Fruit fly (Drosophila melanogaster) whole organism, embryonic: ENCODE results near the gene Coa8.

Experiments used
- Blimp-1 ChIP-seq: fragments of 200-800 bp; sonication (Bioruptor generic); optimal IDR thresholded peaks from 3 replicates; lab custom pipeline; 2018; ENCODE audit warnings: missing biosample characterization, missing genetic modification characterization, mild to moderate bottlenecking, moderate library complexity, missing genetic modification reagents
- BtbVII ChIP-seq: fragments of 200-800 bp; sonication (Bioruptor generic); optimal IDR thresholded peaks from 3 replicates; lab custom pipeline; 2017; ENCODE audit warnings: missing biosample characterization, mild to moderate bottlenecking, missing genetic modification characterization
- CG1024 ChIP-seq: fragments of 200-800 bp; sonication (Bioruptor generic); IDR thresholded peaks from 2 replicates; pipeline ENCODE4 v1.3.6; 2022; ENCODE audit warnings: missing biosample characterization, missing genetic modification characterization
- CG10959 ChIP-seq: fragments of 200-800 bp; sonication (Bioruptor generic); IDR thresholded peaks from 2 replicates; pipeline ENCODE4 v1.3.6; 2022; ENCODE audit warnings: missing biosample characterization, missing genetic modification characterization
- CG10979 ChIP-seq: fragments of 200-800 bp; sonication (Bioruptor generic); optimal IDR thresholded peaks from 2 replicates; lab custom pipeline; 2018; ENCODE audit warnings: missing biosample characterization, mild to moderate bottlenecking, missing genetic modification characterization, moderate library complexity
- CG11247 ChIP-seq: fragments of 200-800 bp; sonication (Bioruptor generic); IDR thresholded peaks from 2 replicates; pipeline ENCODE4 v1.3.6; 2022; ENCODE audit warnings: missing biosample characterization, missing genetic modification characterization
- CG11723 ChIP-seq: fragments of 200-800 bp; sonication (Bioruptor generic); optimal IDR thresholded peaks from 2 replicates; lab custom pipeline; 2017; ENCODE audit warnings: missing biosample characterization, mild to moderate bottlenecking, missing genetic modification characterization
- CG12071 ChIP-seq: fragments of 200-800 bp; sonication (Bioruptor generic); optimal IDR thresholded peaks from 3 replicates; lab custom pipeline; 2018; ENCODE audit warnings: missing biosample characterization, mild to moderate bottlenecking, missing genetic modification characterization
- CG1233 ChIP-seq: fragments of 200-800 bp; sonication (Bioruptor generic); optimal IDR thresholded peaks from 4 replicates; lab custom pipeline; 2018; ENCODE audit warnings: missing biosample characterization, mild to moderate bottlenecking, missing genetic modification characterization
- CG12744 ChIP-seq: fragments of 200-800 bp; sonication (Bioruptor generic); optimal IDR thresholded peaks from 2 replicates; lab custom pipeline; 2016; ENCODE audit warnings: missing biosample characterization, missing genetic modification characterization
- CG13624 ChIP-seq: fragments of 200-800 bp; sonication (Bioruptor generic); optimal IDR thresholded peaks from 2 replicates; lab custom pipeline; 2016; ENCODE audit warnings: missing biosample characterization, missing genetic modification characterization
- CG13775 ChIP-seq: fragments of 200-800 bp; sonication (Bioruptor generic); optimal IDR thresholded peaks from 3 replicates; lab custom pipeline; 2017; ENCODE audit warnings: missing biosample characterization, mild to moderate bottlenecking, missing genetic modification characterization
- CG13894 ChIP-seq: fragments of 200-800 bp; sonication (Bioruptor generic); optimal IDR thresholded peaks from 3 replicates; lab custom pipeline; 2018; ENCODE audit warnings: missing biosample characterization, mild to moderate bottlenecking, missing genetic modification characterization, moderate library complexity
- CG14667 ChIP-seq: fragments of 200-800 bp; sonication (Bioruptor generic); IDR thresholded peaks from 2 replicates; pipeline ENCODE4 v1.3.6; 2022; ENCODE audit warnings: missing biosample characterization, missing genetic modification characterization
- CG15696 ChIP-seq: fragments of 200-800 bp; sonication (Bioruptor generic); optimal IDR thresholded peaks from 2 replicates; lab custom pipeline; 2019; ENCODE audit warnings: missing biosample characterization, mild to moderate bottlenecking, missing genetic modification characterization, moderate library complexity
- CG1602 ChIP-seq: fragments of 200-800 bp; sonication (Bioruptor generic); optimal IDR thresholded peaks from 3 replicates; lab custom pipeline; 2016; ENCODE audit warnings: missing biosample characterization, missing genetic modification characterization
- CG17802 ChIP-seq: fragments of 200-800 bp; sonication (Bioruptor generic); optimal IDR thresholded peaks from 2 replicates; lab custom pipeline; 2018; ENCODE audit warnings: missing biosample characterization, mild to moderate bottlenecking, missing genetic modification characterization, moderate library complexity
- CG2202 ChIP-seq: fragments of 200-800 bp; sonication (Bioruptor generic); optimal IDR thresholded peaks from 2 replicates; lab custom pipeline; 2018; ENCODE audit warnings: missing biosample characterization, mild to moderate bottlenecking, missing genetic modification characterization
- CG2889 ChIP-seq: fragments of 200-800 bp; sonication (Bioruptor generic); IDR thresholded peaks from 3 replicates; pipeline ENCODE4 v1.3.6; 2022; ENCODE audit warnings: missing biosample characterization, missing genetic modification characterization
- CG34224 ChIP-seq: fragments of 200-800 bp; sonication (Bioruptor generic); IDR thresholded peaks from 3 replicates; pipeline ENCODE4 v1.3.6; 2022; ENCODE audit warnings: missing biosample characterization, missing genetic modification characterization; ENCODE audit not compliant: partially characterized antibody
- CG4282 ChIP-seq: fragments of 200-800 bp; sonication (Bioruptor generic); optimal IDR thresholded peaks from 2 replicates; lab custom pipeline; 2016; ENCODE audit warnings: missing biosample characterization, missing genetic modification characterization
- CG5953 ChIP-seq: fragments of 200-800 bp; sonication (Bioruptor generic); IDR thresholded peaks from 2 replicates; pipeline ENCODE4 v1.3.6; 2022; ENCODE audit warnings: missing biosample characterization, missing genetic modification characterization
- CG6272 ChIP-seq: fragments of 200-800 bp; sonication (Bioruptor generic); IDR thresholded peaks from 2 replicates; pipeline ENCODE4 v1.3.6; 2022; ENCODE audit warnings: missing biosample characterization, missing genetic modification characterization
- CG7556 ChIP-seq: fragments of 200-800 bp; sonication (Bioruptor generic); optimal IDR thresholded peaks from 2 replicates; lab custom pipeline; 2017; ENCODE audit warnings: missing biosample characterization, mild to moderate bottlenecking, missing genetic modification characterization
- CG7839 ChIP-seq: fragments of 200-800 bp; sonication (Bioruptor generic); optimal IDR thresholded peaks from 3 replicates; lab custom pipeline; 2018; ENCODE audit warnings: missing biosample characterization, mild to moderate bottlenecking, missing genetic modification characterization, moderate library complexity
- Camta ChIP-seq: fragments of 200-800 bp; sonication (Bioruptor generic); optimal IDR thresholded peaks from 2 replicates; lab custom pipeline; 2016; ENCODE audit warnings: missing biosample characterization, missing genetic modification characterization
- Deaf1 ChIP-seq: fragments of 200-800 bp; optimal IDR thresholded peaks from 3 replicates; lab custom pipeline; 2019; ENCODE audit warnings: missing biosample characterization, mild to moderate bottlenecking, missing genetic modification characterization, moderate library complexity
- Dek ChIP-seq: fragments of 200-800 bp; sonication (Bioruptor generic); optimal IDR thresholded peaks from 3 replicates; lab custom pipeline; 2019; ENCODE audit warnings: missing biosample characterization, mild to moderate bottlenecking, missing genetic modification characterization, moderate library complexity
- Lpt ChIP-seq: fragments of >200 bp; optimal IDR thresholded peaks from 2 replicates; lab custom pipeline; 2018; ENCODE audit warnings: missing biosample characterization, missing genetic modification characterization
- Max ChIP-seq: fragments of 200-800 bp; sonication (Bioruptor generic); optimal IDR thresholded peaks from 2 replicates; lab custom pipeline; 2016; ENCODE audit warnings: missing biosample characterization, mild to moderate bottlenecking, missing genetic modification characterization
- Mrtf ChIP-seq: fragments of 200-800 bp; sonication (Bioruptor generic); IDR thresholded peaks from 3 replicates; pipeline ENCODE4 v1.3.6; 2022; ENCODE audit warnings: missing biosample characterization, missing genetic modification characterization
- Myb ChIP-seq: fragments of 200-800 bp; sonication (Bioruptor generic); optimal IDR thresholded peaks from 2 replicates; lab custom pipeline; 2016; ENCODE audit warnings: missing biosample characterization, missing genetic modification characterization
- Optix ChIP-seq: fragments of 200-800 bp; sonication (Bioruptor generic); IDR thresholded peaks from 3 replicates; pipeline ENCODE4 v1.3.6; 2022; ENCODE audit warnings: missing biosample characterization, missing genetic modification characterization
- Xrp1 ChIP-seq: fragments of 200-800 bp; sonication (Bioruptor generic); IDR thresholded peaks from 2 replicates; pipeline ENCODE4 v1.3.6; 2022; ENCODE audit warnings: missing biosample characterization, missing genetic modification characterization
- ase ChIP-seq: fragments of 200-800 bp; sonication (Bioruptor generic); IDR thresholded peaks from 3 replicates; pipeline ENCODE4 v1.3.6; 2022; ENCODE audit warnings: missing biosample characterization, missing genetic modification characterization
- crol ChIP-seq: fragments of 200-800 bp; sonication (Bioruptor generic); IDR thresholded peaks from 2 replicates; pipeline ENCODE4 v1.3.6; 2022; ENCODE audit warnings: missing biosample characterization, missing genetic modification characterization
- danr ChIP-seq: fragments of 200-800 bp; sonication (Bioruptor generic); IDR thresholded peaks from 2 replicates; pipeline ENCODE4 v1.3.6; 2022; ENCODE audit warnings: missing biosample characterization, missing genetic modification characterization
- emc ChIP-seq: fragments of 200-800 bp; sonication (Bioruptor generic); optimal IDR thresholded peaks from 2 replicates; lab custom pipeline; 2016; ENCODE audit warnings: missing biosample characterization, missing genetic modification characterization
- gsb-n ChIP-seq: fragments of 200-800 bp; sonication (Bioruptor generic); optimal IDR thresholded peaks from 3 replicates; lab custom pipeline; 2018; ENCODE audit warnings: missing biosample characterization, mild to moderate bottlenecking, missing genetic modification characterization
- jumu ChIP-seq: fragments of 200-800 bp; sonication (Bioruptor generic); optimal IDR thresholded peaks from 3 replicates; lab custom pipeline; 2016; ENCODE audit warnings: missing biosample characterization, missing genetic modification characterization
- mld ChIP-seq: fragments of 200-800 bp; sonication (Bioruptor generic); IDR thresholded peaks from 3 replicates; pipeline ENCODE4 v1.3.6; 2022; ENCODE audit warnings: missing biosample characterization, missing genetic modification characterization; ENCODE audit not compliant: partially characterized antibody
- nmo ChIP-seq: fragments of 200-800 bp; sonication (Bioruptor generic); optimal IDR thresholded peaks from 2 replicates; lab custom pipeline; 2018; ENCODE audit warnings: missing biosample characterization, mild to moderate bottlenecking, missing genetic modification characterization, moderate library complexity
- nom ChIP-seq: fragments of 200-800 bp; sonication (Bioruptor generic); optimal IDR thresholded peaks from 2 replicates; lab custom pipeline; 2017; ENCODE audit warnings: missing biosample characterization, missing genetic modification characterization, mild to moderate bottlenecking, moderate library complexity, missing genetic modification reagents
- odd ChIP-seq: fragments of 200-800 bp; sonication (Bioruptor generic); optimal IDR thresholded peaks from 2 replicates; lab custom pipeline; 2017; ENCODE audit warnings: missing biosample characterization, mild to moderate bottlenecking, missing genetic modification characterization
- sisA ChIP-seq: fragments of 200-800 bp; sonication (Bioruptor generic); IDR thresholded peaks from 2 replicates; pipeline ENCODE4 v1.3.6; 2022; ENCODE audit warnings: missing biosample characterization, missing genetic modification characterization
- slp2 ChIP-seq: fragments of 200-800 bp; sonication (Bioruptor generic); optimal IDR thresholded peaks from 2 replicates; lab custom pipeline; 2016; ENCODE audit warnings: missing biosample characterization, missing genetic modification characterization
- ssp ChIP-seq: fragments of 200-800 bp; sonication (Bioruptor generic); IDR thresholded peaks from 2 replicates; pipeline ENCODE4 v1.3.6; 2022; ENCODE audit warnings: missing biosample characterization, missing genetic modification characterization
- tap ChIP-seq: fragments of 200-800 bp; optimal IDR thresholded peaks from 3 replicates; lab custom pipeline; 2019; ENCODE audit warnings: missing biosample characterization, mild to moderate bottlenecking, missing genetic modification characterization, moderate library complexity
- twi ChIP-seq: fragments of 200-800 bp; optimal IDR thresholded peaks from 2 replicates; lab custom pipeline; 2019; ENCODE audit warnings: missing biosample characterization, mild to moderate bottlenecking, missing genetic modification characterization, moderate library complexity
- wor ChIP-seq: fragments of 200-800 bp; sonication (Bioruptor generic); IDR thresholded peaks from 2 replicates; pipeline ENCODE4 v1.3.6; 2022; ENCODE audit warnings: missing biosample characterization, missing genetic modification characterization
- z ChIP-seq: fragments of 200-800 bp; sonication (Bioruptor generic); IDR thresholded peaks from 3 replicates; pipeline ENCODE4 v1.3.6; 2022; ENCODE audit warnings: missing biosample characterization, missing genetic modification characterization

Coa8 gene

dm6 chrX:1907727-1908264, 27.7 kb downstream of the Coa8 start, which contains the start of gene mip130 (continued):
- TF ChIP-seq crol, result no peak
- TF ChIP-seq CG12071 (GFP tag; lab: Kevin White, UChicago), result peak; percentile 6
- no peak for TF ChIP-seq CG4282 (GFP tag; lab: Kevin White, UChicago)
- peak; percentile 32; the same call in 1 of the 2 replicates for TF ChIP-seq CG11247 (GFP tag; lab: Robert Waterston, UW)
- TF ChIP-seq CG11723 (GFP tag; lab: Kevin White, UChicago), result peak; percentile 5
- peak; percentile 25 for TF ChIP-seq gsb-n (tag; lab: Kevin White, UChicago)
- peak; percentile 42; the same call in 1 of the 2 replicates for TF ChIP-seq ssp (GFP tag; lab: Robert Waterston, UW)
- peak; percentile 51 for TF ChIP-seq CG7556 (GFP tag; lab: Kevin White, UChicago)
- no peak for TF ChIP-seq BtbVII
- TF ChIP-seq CG6272 (GFP tag; lab: Robert Waterston, UW), result no peak
- peak; percentile 3 for TF ChIP-seq CG1233 (GFP tag; lab: Kevin White, UChicago)
- peak; percentile 56 for TF ChIP-seq Myb (GFP tag; lab: Kevin White, UChicago)
- peak; percentile 66 for TF ChIP-seq nmo
- TF ChIP-seq CG13624 (GFP tag; lab: Kevin White, UChicago), result peak; percentile 57
- TF ChIP-seq Camta (GFP tag; lab: Kevin White, UChicago), result peak; percentile 54
- TF ChIP-seq CG14667 (GFP tag; lab: Robert Waterston, UW), result no peak
- TF ChIP-seq mld (GFP tag; lab: Robert Waterston, UW), result 0 out of 3 replicates have a peak, but pooled peaks have one; percentile 46
- peak; percentile 46 for TF ChIP-seq Max (GFP tag; lab: Kevin White, UChicago)
- TF ChIP-seq slp2 (GFP tag; lab: Kevin White, UChicago), result peak; percentile 22
- no peak for TF ChIP-seq z (GFP tag; lab: Robert Waterston, UW)
- TF ChIP-seq Dek, result peak; percentile 43
- TF ChIP-seq danr (GFP tag; lab: Robert Waterston, UW), result 0 out of 2 replicates have a peak, but pooled peaks have one; percentile 23
- TF ChIP-seq tap (tag; lab: Kevin White, UChicago), result no peak
- peak; percentile 31 for TF ChIP-seq CG13775 (GFP tag; lab: Kevin White, UChicago)
- TF ChIP-seq emc (GFP tag; lab: Kevin White, UChicago), result peak; percentile 16
- TF ChIP-seq Mrtf (GFP tag; lab: Robert Waterston, UW), result no peak
- TF ChIP-seq CG1024, result 0 out of 2 replicates have a peak, but pooled peaks have one; percentile 36
- TF ChIP-seq Blimp-1 (GFP tag; lab: Kevin White, UChicago), result peak; percentile 18
- no peak for TF ChIP-seq CG2202 (tag; lab: Kevin White, UChicago)
- TF ChIP-seq nom (GFP tag; lab: Kevin White, UChicago), result peak; percentile 56
- peak; percentile 17; the same call in 1 of the 3 replicates for TF ChIP-seq Optix (GFP tag; lab: Robert Waterston, UW)
- peak; percentile 66 for TF ChIP-seq Xrp1
- no peak for TF ChIP-seq CG13894 (tag; lab: Kevin White, UChicago)
- TF ChIP-seq ase (GFP tag; lab: Robert Waterston, UW), result 0 out of 3 replicates have a peak, but pooled peaks have one; percentile 30
- peak; percentile 40 for TF ChIP-seq CG15696
- TF ChIP-seq jumu (GFP tag; lab: Kevin White, UChicago), result peak; percentile 61
- no peak for TF ChIP-seq wor
- TF ChIP-seq CG1602, result peak; percentile 24
- TF ChIP-seq twi, result peak; percentile 4
- TF ChIP-seq CG10959, result no peak
- no peak for TF ChIP-seq Lpt (GFP tag; lab: Kevin White, UChicago)
- no peak for TF ChIP-seq odd
- peak; percentile 81 for TF ChIP-seq CG34224 (GFP tag; lab: Robert Waterston, UW)
- no peak for TF ChIP-seq CG12744
- peak; percentile 36 for TF ChIP-seq CG10979 (tag; lab: Kevin White, UChicago)
- no peak for TF ChIP-seq CG17802 (tag; lab: Kevin White, UChicago)
- TF ChIP-seq sisA (GFP tag; lab: Robert Waterston, UW), result peak; percentile 55
- no peak for TF ChIP-seq CG5953
- no peak for TF ChIP-seq CG2889 (GFP tag; lab: Robert Waterston, UW)
- peak; percentile 66 for TF ChIP-seq CG7839 (tag; lab: Kevin White, UChicago)
- TF ChIP-seq Deaf1, result peak; percentile 15
